Worm (Caenorhabditis elegans) whole organism, young adult: ENCODE data around the gene msrp-3.

ENCODE experiments used
- B0019.2 ChIP-seq: fragments of 200-800 bp; sonication (Bioruptor generic); conservative IDR thresholded peaks from 2 replicates; pipeline ENCODE4 v1.3.6; 2022; ENCODE audit warnings: missing genetic modification reagents, missing genetic modification characterization, missing compliant biosample characterization
- B0261.1 ChIP-seq: sonication (generic microtip); optimal IDR thresholded peaks from 2 replicates; lab custom pipeline; 2016; ENCODE audit warnings: mild to moderate bottlenecking, missing genetic modification characterization, moderate library complexity, missing compliant biosample characterization
- B0336.3 ChIP-seq: fragments of 200-800 bp; sonication (Bioruptor generic); IDR thresholded peaks from 2 replicates; pipeline ENCODE4 v1.3.6; 2022; ENCODE audit warnings: missing genetic modification characterization, missing compliant biosample characterization
- D2030.7 ChIP-seq: fragments of 200-800 bp; sonication (Bioruptor generic); IDR thresholded peaks from 2 replicates; pipeline ENCODE4 v1.3.6; 2022; ENCODE audit warnings: missing genetic modification reagents, missing genetic modification characterization, missing compliant biosample characterization
- F10E7.11 ChIP-seq: sonication (generic microtip); optimal IDR thresholded peaks from 2 replicates; lab custom pipeline; 2017; ENCODE audit warnings: mild to moderate bottlenecking, missing genetic modification characterization, moderate library complexity, missing compliant biosample characterization
- F49E8.2 ChIP-seq: sonication (generic microtip); optimal IDR thresholded peaks from 3 replicates; lab custom pipeline; 2017; ENCODE audit warnings: missing genetic modification characterization, mild to moderate bottlenecking, missing compliant biosample characterization, antibody characterized with exemption, moderate library complexity; ENCODE audit not compliant: insufficient read depth
- F57A8.1 ChIP-seq: fragments of 200-800 bp; sonication (Bioruptor generic); optimal IDR thresholded peaks from 2 replicates; lab custom pipeline; 2018; ENCODE audit warnings: mild to moderate bottlenecking, missing genetic modification characterization, moderate library complexity, missing compliant biosample characterization
- Y79H2A.3 ChIP-seq: fragments of 200-800 bp; sonication (Bioruptor generic); conservative IDR thresholded peaks from 2 replicates; pipeline ENCODE4 v1.3.6; 2022; ENCODE audit warnings: missing genetic modification reagents, missing genetic modification characterization, missing compliant biosample characterization
- attf-6 ChIP-seq: fragments of 200-800 bp; sonication (Bioruptor generic); IDR thresholded peaks from 2 replicates; pipeline ENCODE4 v1.3.6; 2022; ENCODE audit warnings: missing genetic modification reagents, missing genetic modification characterization, missing compliant biosample characterization
- ccch-3 ChIP-seq: fragments of 200-800 bp; sonication (Bioruptor generic); optimal IDR thresholded peaks from 2 replicates; lab custom pipeline; 2018; ENCODE audit warnings: mild to moderate bottlenecking, missing genetic modification characterization, missing compliant biosample characterization
- cebp-2 ChIP-seq: fragments of 200-800 bp; sonication (Bioruptor generic); IDR thresholded peaks from 2 replicates; pipeline ENCODE4 v1.3.6; 2022; ENCODE audit warnings: missing genetic modification characterization, missing compliant biosample characterization
- ceh-27 ChIP-seq: fragments of 200-800 bp; sonication (Bioruptor generic); optimal IDR thresholded peaks from 2 replicates; lab custom pipeline; 2018; ENCODE audit warnings: mild to moderate bottlenecking, missing genetic modification characterization, moderate library complexity, missing compliant biosample characterization
- die-1 ChIP-seq: sonication (generic microtip); optimal IDR thresholded peaks from 2 replicates; lab custom pipeline; 2016; ENCODE audit warnings: missing genotype, mild to moderate bottlenecking, missing genetic modification characterization, missing compliant biosample characterization
- dox-1 ChIP-seq: fragments of 200-800 bp; sonication (Bioruptor generic); IDR thresholded peaks from 2 replicates; pipeline ENCODE4 v1.3.6; 2022; ENCODE audit warnings: missing genetic modification reagents, missing genetic modification characterization, missing compliant biosample characterization
- efl-1 ChIP-seq: fragments of 150-350 bp; optimal IDR thresholded peaks from 2 replicates; lab custom pipeline; 2014; ENCODE audit warnings: missing biosample characterization, missing genetic modification reagents, missing genetic modification characterization
- egl-18 ChIP-seq: fragments of 200-800 bp; sonication (Bioruptor generic); IDR thresholded peaks from 2 replicates; pipeline ENCODE4 v1.3.6; 2022; ENCODE audit warnings: missing genetic modification reagents, missing genetic modification characterization, missing compliant biosample characterization
- ekl-4 ChIP-seq: fragments of 200-800 bp; sonication (Bioruptor generic); IDR thresholded peaks from 2 replicates; pipeline ENCODE4 v1.3.6; 2022; ENCODE audit warnings: missing genetic modification reagents, missing genetic modification characterization, missing compliant biosample characterization
- hmg-20 ChIP-seq: fragments of 200-800 bp; sonication (Bioruptor generic); IDR thresholded peaks from 2 replicates; pipeline ENCODE4 v1.3.6; 2022; ENCODE audit warnings: missing genetic modification reagents, missing genetic modification characterization, missing compliant biosample characterization
- hrde-1 ChIP-seq: sonication (generic microtip); optimal IDR thresholded peaks from 2 replicates; lab custom pipeline; 2016; ENCODE audit warnings: missing genetic modification characterization, mild to moderate bottlenecking, missing compliant biosample characterization, moderate library complexity, missing genotype, missing genetic modification reagents, borderline replicate concordance
- lin-26 ChIP-seq: fragments of 200-800 bp; sonication (Bioruptor generic); IDR thresholded peaks from 2 replicates; pipeline ENCODE4 v1.3.6; 2022; ENCODE audit warnings: missing genetic modification reagents, missing genetic modification characterization, missing compliant biosample characterization
- lsl-1 ChIP-seq: fragments of 200-800 bp; sonication (Bioruptor generic); optimal IDR thresholded peaks from 2 replicates; lab custom pipeline; 2018; ENCODE audit warnings: mild to moderate bottlenecking, missing genetic modification characterization, moderate library complexity, missing compliant biosample characterization
- madf-3 ChIP-seq: fragments of 200-800 bp; sonication (Bioruptor generic); IDR thresholded peaks from 2 replicates; pipeline ENCODE4 v1.3.6; 2022; ENCODE audit warnings: missing genetic modification reagents, missing genetic modification characterization, missing compliant biosample characterization
- nhr-90 ChIP-seq: sonication (generic microtip); optimal IDR thresholded peaks from 2 replicates; lab custom pipeline; 2016; ENCODE audit warnings: missing genotype, mild to moderate bottlenecking, missing genetic modification characterization, missing compliant biosample characterization
- rcor-1 ChIP-seq: fragments of 200-800 bp; sonication (Bioruptor generic); IDR thresholded peaks from 2 replicates; pipeline ENCODE4 v1.3.6; 2022; ENCODE audit warnings: missing genetic modification reagents, missing genetic modification characterization, missing compliant biosample characterization
- rec-8 ChIP-seq, 2 experiments: sonication (generic microtip); optimal IDR thresholded peaks; 2 replicates each; lab custom pipeline; 2016; ENCODE audit warnings: mild to moderate bottlenecking in 2 of 2, missing genetic modification characterization in 2 of 2, missing genetic modification reagents in 2 of 2, missing genotype in 2 of 2, missing biosample characterization in 1 of 2, missing compliant biosample characterization in 1 of 2, moderate library complexity in 1 of 2
- repo-1 ChIP-seq: sonication (generic microtip); optimal IDR thresholded peaks from 2 replicates; lab custom pipeline; 2017; ENCODE audit warnings: mild to moderate bottlenecking, missing genetic modification characterization, missing compliant biosample characterization
- rpc-1 ChIP-seq, 2 experiments: fragments of 150-350 bp in 1 of 2; sonication (generic microtip) in 1 of 2; optimal IDR thresholded peaks; 2 replicates each; lab custom pipeline; 2014 to 2018; ENCODE audit warnings: missing biosample characterization in 1 of 2, missing genetic modification characterization in 1 of 2, missing genetic modification reagents in 1 of 2, missing genotype in 1 of 2
- somi-1 ChIP-seq: fragments of 200-800 bp; sonication (Bioruptor generic); optimal IDR thresholded peaks from 2 replicates; lab custom pipeline; 2018; ENCODE audit warnings: mild to moderate bottlenecking, missing genetic modification characterization, missing compliant biosample characterization
- sptf-2 ChIP-seq: fragments of 200-800 bp; sonication (Bioruptor generic); optimal IDR thresholded peaks from 2 replicates; lab custom pipeline; 2018; ENCODE audit warnings: mild to moderate bottlenecking, missing genetic modification characterization, missing compliant biosample characterization
- tbp1 ChIP-seq: fragments of 200-800 bp; sonication (Bioruptor generic); optimal IDR thresholded peaks from 2 replicates; lab custom pipeline; 2018; ENCODE audit warnings: mild to moderate bottlenecking, missing genetic modification characterization, missing compliant biosample characterization
- tbx-9 ChIP-seq: sonication (generic microtip); optimal IDR thresholded peaks from 2 replicates; lab custom pipeline; 2016; ENCODE audit warnings: borderline replicate concordance, missing genetic modification characterization, inconsistent platforms, missing compliant biosample characterization
- unc-130 ChIP-seq: sonication (generic microtip); optimal IDR thresholded peaks from 2 replicates; lab custom pipeline; 2016; ENCODE audit warnings: missing genetic modification reagents, missing genetic modification characterization, missing compliant biosample characterization
- xnd-1 ChIP-seq: sonication (generic microtip); optimal IDR thresholded peaks from 2 replicates; lab custom pipeline; 2016; ENCODE audit warnings: missing genotype, missing genetic modification reagents, missing genetic modification characterization, missing compliant biosample characterization
- zfh-2 ChIP-seq: fragments of 200-800 bp; sonication (Bioruptor generic); conservative IDR thresholded peaks from 2 replicates; pipeline ENCODE4 v1.3.6; 2022; ENCODE audit warnings: missing genetic modification reagents, missing genetic modification characterization, missing compliant biosample characterization
- zim-3 ChIP-seq: sonication (generic microtip); optimal IDR thresholded peaks from 2 replicates; lab custom pipeline; 2017; ENCODE audit warnings: mild to moderate bottlenecking, missing genetic modification characterization, moderate library complexity, missing compliant biosample characterization
- ztf-18 ChIP-seq: sonication (generic microtip); optimal IDR thresholded peaks from 2 replicates; lab custom pipeline; 2016; ENCODE audit warnings: missing genotype, mild to moderate bottlenecking, missing genetic modification characterization, missing compliant biosample characterization
- ztf-26 ChIP-seq: sonication (generic microtip); optimal IDR thresholded peaks from 2 replicates; lab custom pipeline; 2017; ENCODE audit warnings: missing genetic modification characterization, missing compliant biosample characterization
- ztf-6 ChIP-seq: fragments of 200-800 bp; sonication (Bioruptor generic); IDR thresholded peaks from 2 replicates; pipeline ENCODE4 v1.3.6; 2022; ENCODE audit warnings: missing genetic modification reagents, missing genetic modification characterization, missing compliant biosample characterization

Gene msrp-3

DNA sequence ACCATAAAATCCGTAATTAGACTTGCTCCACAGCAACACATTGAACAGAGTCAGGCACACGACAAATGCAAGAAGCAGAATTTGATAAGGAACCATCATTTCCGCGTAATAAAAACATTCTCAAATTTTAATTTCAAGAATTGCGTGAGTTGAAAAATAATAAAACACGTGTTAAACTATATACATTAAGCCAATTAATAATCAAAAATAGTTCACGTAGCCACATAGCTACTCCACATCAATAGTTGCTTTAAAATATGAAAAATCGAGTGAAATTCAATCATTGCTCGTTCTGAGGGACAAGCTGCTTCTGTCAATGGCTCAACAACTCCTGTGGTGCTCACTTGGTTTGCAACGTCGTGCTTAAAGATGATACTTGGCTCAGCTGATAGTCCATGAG is 31.7 kb downstream of the msrp-3 start, which contains the start of gene Y39F10A.3:
Y39F10A.3 (minus strand) TSS at position 101 of the 400 bp plus-strand sequence.
- TF ChIP-seq tbp1: no peak
- TF ChIP-seq zfh-2 (GFP tag; lab: Robert Waterston, UW): no peak
- TF ChIP-seq hrde-1 (tag; lab: Kevin White, UChicago): no peak
- no peak for TF ChIP-seq Y79H2A.3 (GFP tag; lab: Robert Waterston, UW)
- TF ChIP-seq, all 124 proteins: peak for 0

DNA sequence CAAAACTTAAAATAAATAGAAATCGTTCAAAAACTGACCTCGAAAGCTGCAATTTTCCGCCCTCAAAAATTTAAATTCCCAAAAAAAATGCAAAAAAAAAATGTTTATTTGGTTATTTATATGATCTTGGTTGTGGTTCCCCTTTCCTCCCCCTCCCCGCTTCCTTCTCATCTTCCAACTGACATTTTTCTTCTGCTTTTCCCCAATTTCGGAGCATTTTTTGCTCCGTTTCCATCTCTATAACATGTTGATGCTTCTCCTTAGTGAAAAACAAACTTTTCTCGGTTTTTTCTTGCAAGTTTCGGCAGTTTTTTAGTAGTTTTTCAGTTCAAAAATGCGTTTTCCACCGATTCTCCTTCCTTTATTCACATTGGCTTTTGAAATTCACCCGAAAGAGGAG is 39.6 kb downstream of the msrp-3 start, which contains the start of gene Y39F10A.1:
Y39F10A.1 (plus strand) TSS at position 301 of the 400 bp plus-strand sequence.
- TF ChIP-seq madf-3 (no peak), B0336.3 (GFP tag; lab: Robert Waterston, UW) (no peak), Y79H2A.3 (GFP tag; lab: Robert Waterston, UW) (no peak), zim-3 (no peak), F57A8.1 (GFP tag; lab: Kevin White, UChicago) (no peak), attf-6 (GFP tag; lab: Robert Waterston, UW) (no peak), lsl-1 (GFP tag; lab: Kevin White, UChicago) (no peak), rcor-1 (no peak), F10E7.11 (tag; lab: Kevin White, UChicago) (no peak), nhr-90 (tag; lab: Kevin White, UChicago) (no peak), sptf-2 (no peak), D2030.7 (no peak), somi-1 (no peak), tbx-9 (tag; lab: Kevin White, UChicago) (no peak), ztf-18 (tag; lab: Kevin White, UChicago) (no peak), cebp-2 (GFP tag; lab: Robert Waterston, UW) (no peak), xnd-1 (no peak), repo-1 (no peak)

DNA sequence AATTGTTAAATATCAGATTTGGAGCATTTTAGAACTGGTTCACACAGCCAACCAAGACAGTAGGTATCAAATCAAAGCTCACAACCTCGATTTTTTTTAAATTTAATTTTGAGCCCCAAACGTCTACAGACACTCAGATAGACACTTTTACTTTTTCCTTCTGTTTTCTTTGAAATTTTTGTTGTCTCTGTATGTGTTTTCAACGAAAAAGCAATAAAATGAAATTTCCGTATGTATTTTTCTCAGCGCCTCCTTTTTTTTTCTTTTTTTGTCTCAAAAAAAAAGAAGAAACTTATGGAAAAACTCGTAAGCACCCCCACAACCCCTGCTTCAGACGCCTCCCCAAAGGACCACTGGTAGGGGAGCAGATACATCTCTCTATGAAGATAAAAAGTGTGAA is 40.8 kb downstream of the msrp-3 start:
- TF ChIP-seq F49E8.2 (no peak), egl-18 (GFP tag; lab: Robert Waterston, UW) (no peak), B0019.2 (GFP tag; lab: Robert Waterston, UW) (no peak), lin-26 (GFP tag; lab: Robert Waterston, UW) (no peak), efl-1 (GFP tag; lab: Kevin White, UChicago) (no peak), unc-130 (no peak), ztf-6 (GFP tag; lab: Robert Waterston, UW) (no peak)
- TF ChIP-seq, all 124 proteins: peak for 0

DNA sequence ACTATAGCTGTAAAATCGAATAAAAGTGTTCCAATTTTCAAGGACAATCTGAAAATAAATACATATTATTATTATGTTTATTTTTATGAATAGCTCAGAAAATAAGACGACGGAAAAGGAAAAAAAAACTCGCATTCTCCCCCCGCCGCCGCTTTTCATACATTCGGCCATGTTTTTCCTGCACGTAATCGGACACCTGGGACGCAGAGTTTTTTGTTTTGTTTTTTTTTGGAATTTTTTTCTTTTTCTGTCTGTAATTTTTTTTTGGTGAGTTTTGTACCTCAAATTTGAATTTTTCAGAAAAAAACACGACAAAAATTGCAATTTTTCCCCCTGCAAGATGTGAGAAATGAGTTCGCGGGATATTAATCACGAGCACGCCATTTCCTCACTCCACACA is 44.4 kb downstream of the msrp-3 start, which contains the start of gene C08G5.6:
C08G5.6 (plus strand) TSS at position 301 of the 400 bp plus-strand sequence.
- no peak for TF ChIP-seq F57A8.1 (GFP tag; lab: Kevin White, UChicago)
- TF ChIP-seq ceh-27 (GFP tag; lab: Kevin White, UChicago): no peak
- no peak for TF ChIP-seq ztf-26 (tag; lab: Kevin White, UChicago)
- TF ChIP-seq dox-1 (GFP tag; lab: Robert Waterston, UW): no peak
- TF ChIP-seq sptf-2: no peak
- TF ChIP-seq ekl-4 (GFP tag; lab: Robert Waterston, UW): no peak
- TF ChIP-seq, all 124 proteins: peak for 0

DNA sequence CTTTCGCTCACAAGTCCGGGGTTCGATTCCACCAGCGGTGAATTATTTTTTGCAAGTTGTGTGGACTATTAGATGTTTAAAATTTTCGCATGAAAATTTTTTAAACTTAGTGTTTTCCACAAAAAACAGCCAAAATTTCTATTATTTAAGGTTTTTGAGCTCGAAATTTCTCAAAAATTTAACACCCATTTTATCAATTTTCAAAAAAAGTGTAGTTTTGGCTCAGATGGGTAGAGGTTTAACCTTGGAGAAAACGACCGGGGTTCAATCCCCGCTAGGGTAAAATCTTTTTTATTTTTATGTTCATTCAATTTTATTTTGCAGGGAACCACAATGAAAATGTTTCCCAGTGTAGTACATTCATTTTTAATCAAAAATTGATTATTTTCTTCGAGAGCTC is 45.4 kb downstream of the msrp-3 start:
- TF ChIP-seq ccch-3 (GFP tag; lab: Kevin White, UChicago) (no peak), sptf-2 (no peak), B0261.1 (tag; lab: Kevin White, UChicago) (peak; percentile 54), rec-8 (tag; optimal IDR thresholded peaks at IDR 0.05; lab: Kevin White, UChicago) (peak in 1 of 2 experiments; percentile 39), tbp1 (peak; percentile 82), die-1 (tag; lab: Kevin White, UChicago) (peak; percentile 44), ztf-18 (tag; lab: Kevin White, UChicago) (peak; percentile 32), hmg-20 (GFP tag; lab: Robert Waterston, UW) (no peak), lin-26 (GFP tag; lab: Robert Waterston, UW) (peak; percentile 8; the same call in 1 of the 2 replicates), rpc-1 (optimal IDR thresholded peaks at IDR 0.05; lab: Kevin White, UChicago) (peak; percentile 41), rpc-1 (tag; optimal IDR thresholded peaks at IDR 0.05; lab: Kevin White, UChicago) (peak; percentile 74)
